Worm (Caenorhabditis elegans) whole organism, L4/young adult: Measurements from ENCODE around the gene C16C10.13.

ENCODE experiments used
- W03F9.2 ChIP-seq: fragments of 150-350 bp; optimal IDR thresholded peaks from 2 replicates; lab custom pipeline; 2014; ENCODE audit warnings: missing biosample characterization, missing genetic modification characterization
- dao-5 ChIP-seq: sonication (generic microtip); optimal IDR thresholded peaks from 2 replicates; lab custom pipeline; 2016; ENCODE audit warnings: missing genotype, missing genetic modification characterization, moderate library complexity, missing compliant biosample characterization
- him-1 ChIP-seq: sonication (generic microtip); optimal IDR thresholded peaks from 2 replicates; lab custom pipeline; 2016; ENCODE audit warnings: missing genotype, missing genetic modification reagents, missing genetic modification characterization, missing compliant biosample characterization

DNA sequence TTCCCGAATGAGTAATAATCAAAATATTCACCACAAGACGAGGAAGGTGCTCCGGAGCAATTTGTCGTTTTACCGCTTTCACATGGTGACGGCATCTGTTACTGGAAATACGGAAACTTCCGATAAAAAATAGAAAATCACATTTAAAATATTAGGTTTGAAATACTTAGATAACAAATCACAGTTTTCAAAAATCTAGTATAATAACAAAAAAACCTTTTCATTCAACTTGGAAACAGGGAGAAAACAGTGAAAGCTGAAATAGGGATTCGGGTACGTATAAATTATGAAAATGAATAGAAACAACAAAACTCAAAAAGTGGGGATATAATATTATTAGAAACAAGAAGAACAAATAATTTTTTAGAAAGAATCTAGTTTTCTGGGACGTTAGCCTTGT, 5.1 kb downstream of the C16C10.13 start, which contains the start of gene C16C10.1:
- no peak for TF ChIP-seq him-1
- no peak for TF ChIP-seq dao-5 (tag; lab: Kevin White, UChicago)
- no peak for TF ChIP-seq W03F9.2
